ENCODE assay signal across 3 worm cellular contexts in the genomic region with DNA sequence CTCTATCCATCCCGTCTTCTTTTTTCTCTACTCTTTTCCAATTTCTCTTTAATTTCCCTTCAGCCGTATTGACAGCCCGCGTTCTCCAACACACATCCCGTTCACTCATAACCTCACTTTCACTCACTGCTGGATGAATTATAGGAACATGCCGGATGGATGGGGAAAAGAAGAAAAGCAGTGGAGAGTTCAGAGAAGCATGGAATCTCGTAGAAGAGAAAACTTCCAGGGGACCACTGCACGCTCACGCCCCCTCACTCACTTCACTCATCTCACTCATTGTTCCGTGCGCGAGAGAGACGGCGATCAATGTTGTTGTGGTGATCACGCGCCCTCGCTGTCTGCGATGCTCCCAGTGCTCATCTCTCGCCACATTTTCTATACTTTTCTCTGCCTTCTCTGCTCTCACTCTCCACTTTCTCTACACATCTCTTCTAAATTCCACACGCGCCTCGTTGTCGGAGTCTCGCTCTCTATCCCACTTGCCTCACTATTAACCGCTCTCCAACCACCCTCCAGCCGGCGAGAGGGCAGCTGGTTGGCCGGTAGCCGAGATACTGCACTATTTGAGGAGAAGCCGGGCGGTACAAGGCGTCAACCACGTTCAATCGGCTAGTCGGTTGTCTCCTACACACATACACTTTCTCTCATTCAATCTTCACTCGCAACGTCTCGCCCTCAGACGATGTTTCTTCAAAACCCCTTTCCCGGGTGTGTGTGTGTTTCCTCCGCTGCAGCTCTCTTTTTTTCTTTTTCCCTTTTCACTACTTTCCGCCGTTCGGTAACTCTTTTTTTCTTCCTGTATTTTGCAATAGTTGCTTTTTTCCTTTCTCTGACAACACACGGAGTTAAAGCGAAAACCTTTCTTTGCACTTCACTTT.
TF ChIP-seq lines count a peak whose summit lies in the region.

No protein-coding gene starts in this region.

TF ChIP-seq in whole organism, L1 larva, 84 proteins besides CTCF, POLR2A, EP300 and RAD21 (continued from another document and continues in another):
- TF ChIP-seq nhr-28 (tag; optimal IDR thresholded peaks at IDR 0.05; lab: Kevin White, UChicago), result no peak
- TF ChIP-seq egl-13 (tag; optimal IDR thresholded peaks at IDR 0.05; lab: Kevin White, UChicago), result peak; percentile 91
- TF ChIP-seq nhr-85 (tag; lab: Kevin White, UChicago), result peak; percentile 97
- no peak for TF ChIP-seq tlp-1 (tag; optimal IDR thresholded peaks at IDR 0.05; lab: Kevin White, UChicago)
- peak; percentile 99 for TF ChIP-seq nhr-71 (tag; optimal IDR thresholded peaks at IDR 0.05; lab: Kevin White, UChicago)
- TF ChIP-seq ceh-88 (GFP tag; IDR thresholded peaks at IDR 0.05; lab: Robert Waterston, UW), result peak; percentile 74; the same call in 1 of the 2 replicates
- TF ChIP-seq grh-1 (GFP tag; IDR thresholded peaks at IDR 0.05; lab: Robert Waterston, UW), result peak; percentile 75
- no peak for TF ChIP-seq ceh-63 (GFP tag; optimal IDR thresholded peaks at IDR 0.05; lab: Kevin White, UChicago)
- TF ChIP-seq mep-1 (tag; optimal IDR thresholded peaks at IDR 0.05; lab: Kevin White, UChicago), result peak; percentile 70
- peak; percentile 50 for TF ChIP-seq C34B4.2 (tag; optimal IDR thresholded peaks at IDR 0.05; lab: Kevin White, UChicago)
- peak; percentile 70 for TF ChIP-seq fkh-10 (GFP tag; optimal IDR thresholded peaks at IDR 0.05; lab: Kevin White, UChicago)
- TF ChIP-seq alr-1 (tag; optimal IDR thresholded peaks at IDR 0.05; lab: Kevin White, UChicago; ENCODE audit: borderline replicate concordance), result no peak
- TF ChIP-seq ets-5 (GFP tag; IDR thresholded peaks at IDR 0.05; lab: Robert Waterston, UW), result no peak
- TF ChIP-seq skn-1 (tag; optimal IDR thresholded peaks at IDR 0.05; lab: Kevin White, UChicago), result peak; percentile 75
- peak; percentile 98 for TF ChIP-seq lin-14 (GFP tag; optimal IDR thresholded peaks at IDR 0.05; lab: Kevin White, UChicago)
- TF ChIP-seq dpl-1 (GFP tag; optimal IDR thresholded peaks at IDR 0.05; lab: Kevin White, UChicago), result peak; percentile 21 to 25 (median 24)
- TF ChIP-seq unc-86 (tag; optimal IDR thresholded peaks at IDR 0.05; lab: Kevin White, UChicago), result peak; percentile 94
- TF ChIP-seq tbx-2 (tag; optimal IDR thresholded peaks at IDR 0.05; lab: Kevin White, UChicago), result peak; percentile 95
- TF ChIP-seq nhr-84 (tag; optimal IDR thresholded peaks at IDR 0.05; lab: Kevin White, UChicago), result no peak
- TF ChIP-seq pax-3 (tag; optimal IDR thresholded peaks at IDR 0.05; lab: Kevin White, UChicago), result peak; percentile 89
- peak; percentile 76 for TF ChIP-seq elt-2 (tag; optimal IDR thresholded peaks at IDR 0.05; lab: Kevin White, UChicago)
- TF ChIP-seq mef-2 (tag; optimal IDR thresholded peaks at IDR 0.05; lab: Kevin White, UChicago), result peak; percentile 81
- TF ChIP-seq lin-35 (GFP tag; optimal IDR thresholded peaks at IDR 0.05; lab: Kevin White, UChicago), result peak; percentile 52 to 78
- no peak for TF ChIP-seq ces-1 (GFP tag; optimal IDR thresholded peaks at IDR 0.05; lab: Kevin White, UChicago)
- TF ChIP-seq ama-1 (optimal IDR thresholded peaks at IDR 0.05; lab: Kevin White, UChicago), result no peak
- no peak for TF ChIP-seq sptf-1 (tag; optimal IDR thresholded peaks at IDR 0.05; lab: Kevin White, UChicago)
- TF ChIP-seq dsc-1 (tag; optimal IDR thresholded peaks at IDR 0.05; lab: Kevin White, UChicago), result peak; percentile 96
- peak in 2 of 6 experiments; percentile 70 to 73 for TF ChIP-seq elt-3 (tag; optimal IDR thresholded peaks at IDR 0.05; lab: Kevin White, UChicago)
- no peak for TF ChIP-seq unc-62 (GFP tag; optimal IDR thresholded peaks at IDR 0.05; lab: Kevin White, UChicago)
- TF ChIP-seq nhr-19 (GFP tag; conservative IDR thresholded peaks at IDR 0.05; lab: Robert Waterston, UW), result peak; percentile 93
- peak; percentile 18 for TF ChIP-seq fkh-4 (tag; optimal IDR thresholded peaks at IDR 0.05; lab: Kevin White, UChicago; ENCODE audit: borderline replicate concordance)
- no peak for TF ChIP-seq pqm-1 (tag; optimal IDR thresholded peaks at IDR 0.05; lab: Kevin White, UChicago)
- peak; percentile 56; the same call in 1 of the 2 replicates for TF ChIP-seq unc-98 (GFP tag; IDR thresholded peaks at IDR 0.05; lab: Robert Waterston, UW)
- TF ChIP-seq fos-1 (tag; optimal IDR thresholded peaks at IDR 0.05; lab: Kevin White, UChicago), result peak; percentile 56
- TF ChIP-seq mdl-1 (tag; optimal IDR thresholded peaks at IDR 0.05; lab: Kevin White, UChicago), result peak; percentile 30 to 89
- TF ChIP-seq lin-13 (GFP tag; optimal IDR thresholded peaks at IDR 0.05; lab: Kevin White, UChicago), result peak; percentile 61
- peak; percentile 26 for TF ChIP-seq snpc-4 (tag; optimal IDR thresholded peaks at IDR 0.05; lab: Kevin White, UChicago)
- TF ChIP-seq ceh-82 (tag; optimal IDR thresholded peaks at IDR 0.05; lab: Kevin White, UChicago), result peak; percentile 60 to 70 (median 65)
- TF ChIP-seq pag-3 (tag; optimal IDR thresholded peaks at IDR 0.05; lab: Kevin White, UChicago; ENCODE audit: borderline replicate concordance, insufficient read depth), result no peak

TF ChIP-seq in whole organism, L3 larva, 47 proteins besides CTCF, POLR2A, EP300 and RAD21 (continued from another document):
- no peak for TF ChIP-seq ceh-82 (tag; optimal IDR thresholded peaks at IDR 0.05; lab: Kevin White, UChicago)
- peak; percentile 83 for TF ChIP-seq lin-39 (tag; optimal IDR thresholded peaks at IDR 0.05; lab: Kevin White, UChicago)
- TF ChIP-seq ztf-4 (tag; optimal IDR thresholded peaks at IDR 0.05; lab: Kevin White, UChicago), result peak; percentile 62
- TF ChIP-seq elt-1 (tag; optimal IDR thresholded peaks at IDR 0.05; lab: Kevin White, UChicago), result no peak
- peak; percentile 19 for TF ChIP-seq lin-15B (tag; optimal IDR thresholded peaks at IDR 0.05; lab: Kevin White, UChicago)
- TF ChIP-seq nhr-76 (tag; optimal IDR thresholded peaks at IDR 0.05; lab: Kevin White, UChicago), result no peak
- peak; percentile 79 for TF ChIP-seq nhr-25 (tag; optimal IDR thresholded peaks at IDR 0.05; lab: Kevin White, UChicago)
- peak; percentile 68 for TF ChIP-seq nhr-43 (tag; optimal IDR thresholded peaks at IDR 0.05; lab: Kevin White, UChicago; ENCODE audit: poor library complexity, severe bottlenecking)
- peak; percentile 44 for TF ChIP-seq nhr-11 (tag; optimal IDR thresholded peaks at IDR 0.05; lab: Kevin White, UChicago)
- peak; percentile 62 for TF ChIP-seq snpc-4 (tag; optimal IDR thresholded peaks at IDR 0.05; lab: Kevin White, UChicago)
- TF ChIP-seq pha-4 (tag; optimal IDR thresholded peaks at IDR 0.05; lab: Kevin White, UChicago), result peak; percentile 84
- peak; percentile 89 for TF ChIP-seq unc-62 (GFP tag; optimal IDR thresholded peaks at IDR 0.05; lab: Kevin White, UChicago)
- TF ChIP-seq zag-1 (tag; optimal IDR thresholded peaks at IDR 0.05; lab: Kevin White, UChicago), result peak; percentile 78
- no peak for TF ChIP-seq ceh-9 (tag; optimal IDR thresholded peaks at IDR 0.05; lab: Kevin White, UChicago)
- TF ChIP-seq elt-3 (tag; optimal IDR thresholded peaks at IDR 0.05; lab: Kevin White, UChicago), result peak in 1 of 3 experiments; percentile 51
- TF ChIP-seq egl-27 (tag; optimal IDR thresholded peaks at IDR 0.05; lab: Kevin White, UChicago), result peak; percentile 82
- peak; percentile 85 for TF ChIP-seq tbx-2 (tag; optimal IDR thresholded peaks at IDR 0.05; lab: Kevin White, UChicago)
- TF ChIP-seq skn-1 (tag; optimal IDR thresholded peaks at IDR 0.05; lab: Kevin White, UChicago), result peak; percentile 59
- no peak for TF ChIP-seq nhr-28 (tag; optimal IDR thresholded peaks at IDR 0.05; lab: Kevin White, UChicago)
- peak; percentile 86 for TF ChIP-seq fkh-10 (GFP tag; optimal IDR thresholded peaks at IDR 0.05; lab: Kevin White, UChicago)
- TF ChIP-seq sea-2 (GFP tag; optimal IDR thresholded peaks at IDR 0.05; lab: Kevin White, UChicago), result no peak
- peak; percentile 81 for TF ChIP-seq nfya-1 (tag; optimal IDR thresholded peaks at IDR 0.05; lab: Kevin White, UChicago; ENCODE audit: insufficient read depth)
- peak; percentile 68 for TF ChIP-seq lsy-12 (tag; optimal IDR thresholded peaks at IDR 0.05; lab: Kevin White, UChicago)
- TF ChIP-seq jun-1 (tag; optimal IDR thresholded peaks at IDR 0.05; lab: Kevin White, UChicago), result peak; percentile 87
- TF ChIP-seq mdl-1 (tag; optimal IDR thresholded peaks at IDR 0.05; lab: Kevin White, UChicago), result peak; percentile 90

TF ChIP-seq in whole organism, young adult, 124 proteins besides CTCF, POLR2A, EP300 and RAD21 (continued from another document):
- TF ChIP-seq K11D2.4 (GFP tag; IDR thresholded peaks at IDR 0.05; lab: Robert Waterston, UW) (peak; percentile 91), lin-35 (GFP tag; optimal IDR thresholded peaks at IDR 0.05; lab: Kevin White, UChicago) (peak in 1 of 3 experiments; percentile 18), mcd-1 (GFP tag; IDR thresholded peaks at IDR 0.05; lab: Robert Waterston, UW) (peak; percentile 70), Y95B8A.8 (GFP tag; IDR thresholded peaks at IDR 0.05; lab: Robert Waterston, UW) (0 out of 2 replicates have a peak, but pooled peaks have one; percentile 29), die-1 (tag; optimal IDR thresholded peaks at IDR 0.05; lab: Kevin White, UChicago) (peak; percentile 61), madf-8 (GFP tag; conservative IDR thresholded peaks at IDR 0.05; lab: Robert Waterston, UW) (no peak), dox-1 (GFP tag; IDR thresholded peaks at IDR 0.05; lab: Robert Waterston, UW) (peak; percentile 84), attf-3 (GFP tag; conservative IDR thresholded peaks at IDR 0.05; lab: Robert Waterston, UW) (no peak), hrde-1 (tag; optimal IDR thresholded peaks at IDR 0.05; lab: Kevin White, UChicago; ENCODE audit: borderline replicate concordance) (no peak), hsf-1 (GFP tag; IDR thresholded peaks at IDR 0.05; lab: Robert Waterston, UW) (no peak), ztf-22 (GFP tag; optimal IDR thresholded peaks at IDR 0.05; lab: Kevin White, UChicago) (peak; percentile 82), nfya-2 (GFP tag; IDR thresholded peaks at IDR 0.05; lab: Robert Waterston, UW) (no peak), B0336.3 (GFP tag; IDR thresholded peaks at IDR 0.05; lab: Robert Waterston, UW) (peak; percentile 93), F37B4.10 (GFP tag; IDR thresholded peaks at IDR 0.05; lab: Robert Waterston, UW) (0 out of 2 replicates have a peak, but pooled peaks have one; percentile 6), bed-2 (GFP tag; IDR thresholded peaks at IDR 0.05; lab: Robert Waterston, UW) (peak; percentile 27; the same call in 1 of the 2 replicates), ZK185.1 (tag; optimal IDR thresholded peaks at IDR 0.05; lab: Kevin White, UChicago; ENCODE audit: poor library complexity, severe bottlenecking) (peak; percentile 1), ceh-100 (GFP tag; IDR thresholded peaks at IDR 0.05; lab: Robert Waterston, UW) (peak; percentile 8; the same call in 1 of the 2 replicates), B0035.1 (tag; optimal IDR thresholded peaks at IDR 0.05; lab: Kevin White, UChicago) (peak; percentile 66), Y56A3A.18 (GFP tag; IDR thresholded peaks at IDR 0.05; lab: Robert Waterston, UW) (0 out of 2 replicates have a peak, but pooled peaks have one; percentile 27), dpff-1 (tag; optimal IDR thresholded peaks at IDR 0.05; lab: Kevin White, UChicago) (peak; percentile 39), sptf-2 (GFP tag; optimal IDR thresholded peaks at IDR 0.05; lab: Kevin White, UChicago) (no peak), rec-8 (tag; optimal IDR thresholded peaks at IDR 0.05; lab: Kevin White, UChicago) (no peak), tlf-1 (GFP tag; optimal IDR thresholded peaks at IDR 0.05; lab: Kevin White, UChicago) (peak; percentile 65), ztf-3 (GFP tag; optimal IDR thresholded peaks at IDR 0.05; lab: Kevin White, UChicago) (peak; percentile 63), ceh-27 (GFP tag; optimal IDR thresholded peaks at IDR 0.05; lab: Kevin White, UChicago) (peak; percentile 88), madf-10 (tag; optimal IDR thresholded peaks at IDR 0.05; lab: Kevin White, UChicago) (peak; percentile 63), mxl-1 (tag; optimal IDR thresholded peaks at IDR 0.05; lab: Kevin White, UChicago) (peak; percentile 15), ekl-4 (GFP tag; IDR thresholded peaks at IDR 0.05; lab: Robert Waterston, UW) (peak; percentile 77), egl-44 (GFP tag; IDR thresholded peaks at IDR 0.05; lab: Robert Waterston, UW) (peak; percentile 7; the same call in 1 of the 2 replicates), attf-5 (GFP tag; optimal IDR thresholded peaks at IDR 0.05; lab: Kevin White, UChicago) (peak; percentile 75), pha-4 (tag; optimal IDR thresholded peaks at IDR 0.05; lab: Kevin White, UChicago) (no peak), aptf-3 (GFP tag; IDR thresholded peaks at IDR 0.05; lab: Robert Waterston, UW) (no peak), let-607 (tag; optimal IDR thresholded peaks at IDR 0.05; lab: Kevin White, UChicago) (peak; percentile 21 to 52), hlh-26 (GFP tag; conservative IDR thresholded peaks at IDR 0.05; lab: Robert Waterston, UW) (no peak), let-526 (GFP tag; IDR thresholded peaks at IDR 0.05; lab: Robert Waterston, UW) (peak; percentile 32; the same call in 1 of the 2 replicates), lsl-1 (GFP tag; optimal IDR thresholded peaks at IDR 0.05; lab: Kevin White, UChicago) (no peak), snpc-4 (GFP tag; optimal IDR thresholded peaks at IDR 0.05; lab: Kevin White, UChicago) (peak; percentile 24), snpc-4 (tag; optimal IDR thresholded peaks at IDR 0.05; lab: Kevin White, UChicago) (peak in 3 of 4 experiments; percentile 23 to 49 (median 49)), ceh-40 (GFP tag; IDR thresholded peaks at IDR 0.05; lab: Robert Waterston, UW) (no peak), aptf-2 (GFP tag; conservative IDR thresholded peaks at IDR 0.05; lab: Robert Waterston, UW) (0 out of 2 replicates have a peak, but pooled peaks have one; percentile 21), nhr-90 (tag; optimal IDR thresholded peaks at IDR 0.05; lab: Kevin White, UChicago) (peak; percentile 50), lin-54 (GFP tag; optimal IDR thresholded peaks at IDR 0.05; lab: Kevin White, UChicago) (peak; percentile 33), F22D6.2 (tag; optimal IDR thresholded peaks at IDR 0.05; lab: Kevin White, UChicago) (peak; percentile 74), mel-28 (tag; optimal IDR thresholded peaks at IDR 0.05; lab: Kevin White, UChicago; ENCODE audit: borderline replicate concordance) (no peak), nfyb-1 (GFP tag; IDR thresholded peaks at IDR 0.05; lab: Robert Waterston, UW) (peak; percentile 87), ceh-79 (tag; optimal IDR thresholded peaks at IDR 0.05; lab: Kevin White, UChicago) (no peak), zim-3 (tag; optimal IDR thresholded peaks at IDR 0.05; lab: Kevin White, UChicago) (peak; percentile 30), tbp1 (GFP tag; optimal IDR thresholded peaks at IDR 0.05; lab: Kevin White, UChicago) (peak; percentile 40), F39B2.1 (GFP tag; IDR thresholded peaks at IDR 0.05; lab: Robert Waterston, UW) (no peak), B0261.1 (tag; optimal IDR thresholded peaks at IDR 0.05; lab: Kevin White, UChicago) (peak; percentile 6), ama-1 (optimal IDR thresholded peaks at IDR 0.05; lab: Kevin White, UChicago) (peak; percentile 68), ama-1 (GFP tag; optimal IDR thresholded peaks at IDR 0.05; lab: Kevin White, UChicago) (no peak), cebp-1 (GFP tag; IDR thresholded peaks at IDR 0.05; lab: Robert Waterston, UW) (no peak), cebp-1 (tag; optimal IDR thresholded peaks at IDR 0.05; lab: Kevin White, UChicago) (peak; percentile 83), nhr-27 (tag; optimal IDR thresholded peaks at IDR 0.05; lab: Kevin White, UChicago) (peak; percentile 34), lin-26 (GFP tag; IDR thresholded peaks at IDR 0.05; lab: Robert Waterston, UW) (peak; percentile 80; the same call in 1 of the 2 replicates), pbrm-1 (GFP tag; IDR thresholded peaks at IDR 0.05; lab: Robert Waterston, UW) (peak; percentile 73), nhr-80 (tag; optimal IDR thresholded peaks at IDR 0.05; lab: Kevin White, UChicago) (peak; percentile 76)
